Worm (Caenorhabditis elegans): Measurements from ENCODE around the gene C05D12.3.

ce11 chrII:11424032-11424431 lies 1.0 kb upstream of the C05D12.3 start:
- TF ChIP-seq ref-1 (GFP tag; conservative IDR thresholded peaks at IDR 0.05) (no peak), ztf-29 (GFP tag; IDR thresholded peaks at IDR 0.05) (no peak)
